Worm (Caenorhabditis elegans) whole organism, young adult: ENCODE measurements around the gene C28H8.7.

Experiments
- B0336.3 ChIP-seq: fragments of 200-800 bp; sonication (Bioruptor generic); IDR thresholded peaks from 2 replicates; pipeline ENCODE4 v1.3.6; 2022; ENCODE audit warnings: missing genetic modification characterization, missing compliant biosample characterization
- D2030.7 ChIP-seq: fragments of 200-800 bp; sonication (Bioruptor generic); IDR thresholded peaks from 2 replicates; pipeline ENCODE4 v1.3.6; 2022; ENCODE audit warnings: missing genetic modification reagents, missing genetic modification characterization, missing compliant biosample characterization
- F33H1.4 ChIP-seq: fragments of 200-800 bp; sonication (Bioruptor generic); IDR thresholded peaks from 2 replicates; pipeline ENCODE4 v1.3.6; 2022; ENCODE audit warnings: missing genetic modification reagents, missing genetic modification characterization, missing compliant biosample characterization
- F39B2.1 ChIP-seq: fragments of 200-800 bp; sonication (Bioruptor generic); IDR thresholded peaks from 2 replicates; pipeline ENCODE4 v1.3.6; 2022; ENCODE audit warnings: missing genetic modification reagents, missing genetic modification characterization, missing compliant biosample characterization
- F52B5.7 ChIP-seq: sonication (generic microtip); optimal IDR thresholded peaks from 2 replicates; lab custom pipeline; 2016; ENCODE audit warnings: mild to moderate bottlenecking, missing genetic modification characterization, missing compliant biosample characterization
- K12H6.12 ChIP-seq: fragments of 200-800 bp; sonication (Bioruptor generic); optimal IDR thresholded peaks from 2 replicates; lab custom pipeline; 2018; ENCODE audit warnings: mild to moderate bottlenecking, missing genetic modification characterization, missing compliant biosample characterization
- Y67H2A.10 ChIP-seq: fragments of 200-800 bp; sonication (Bioruptor generic); conservative IDR thresholded peaks from 2 replicates; pipeline ENCODE4 v1.3.6; 2022; ENCODE audit warnings: missing genetic modification reagents, missing genetic modification characterization, missing compliant biosample characterization
- Y79H2A.3 ChIP-seq: fragments of 200-800 bp; sonication (Bioruptor generic); conservative IDR thresholded peaks from 2 replicates; pipeline ENCODE4 v1.3.6; 2022; ENCODE audit warnings: missing genetic modification reagents, missing genetic modification characterization, missing compliant biosample characterization
- ama-1 ChIP-seq, 3 experiments: fragments of 150-350 bp in 1 of 3; sonication (generic microtip) in 2 of 3; optimal IDR thresholded peaks; 2 replicates each; lab custom pipeline; 2014 to 2018; ENCODE audit warnings: missing biosample characterization in 2 of 3, missing genetic modification characterization in 2 of 3, missing genetic modification reagents in 2 of 3
- aptf-2 ChIP-seq: fragments of 200-800 bp; sonication (Bioruptor generic); conservative IDR thresholded peaks from 2 replicates; pipeline ENCODE4 v1.3.6; 2022; ENCODE audit warnings: missing genetic modification reagents, missing genetic modification characterization, missing compliant biosample characterization
- atf-7 ChIP-seq: sonication (generic microtip); optimal IDR thresholded peaks from 2 replicates; lab custom pipeline; 2017; ENCODE audit warnings: mild to moderate bottlenecking, missing genetic modification characterization, missing compliant biosample characterization
- attf-6 ChIP-seq: fragments of 200-800 bp; sonication (Bioruptor generic); IDR thresholded peaks from 2 replicates; pipeline ENCODE4 v1.3.6; 2022; ENCODE audit warnings: missing genetic modification reagents, missing genetic modification characterization, missing compliant biosample characterization
- ccch-3 ChIP-seq: fragments of 200-800 bp; sonication (Bioruptor generic); optimal IDR thresholded peaks from 2 replicates; lab custom pipeline; 2018; ENCODE audit warnings: mild to moderate bottlenecking, missing genetic modification characterization, missing compliant biosample characterization
- cebp-1 ChIP-seq, 2 experiments: fragments of 200-800 bp in 1 of 2; sonication (Bioruptor generic) in 1 of 2; sonication (generic microtip) in 1 of 2; IDR thresholded peaks in 1 of 2; optimal IDR thresholded peaks in 1 of 2; 2 replicates each; pipeline versions ENCODE4 v1.3.6 to Lab custom; 2017 to 2022; ENCODE audit warnings: missing compliant biosample characterization in 2 of 2, missing genetic modification characterization in 2 of 2, mild to moderate bottlenecking in 1 of 2, missing genetic modification reagents in 1 of 2, moderate library complexity in 1 of 2
- ceh-100 ChIP-seq: fragments of 200-800 bp; sonication (Bioruptor generic); IDR thresholded peaks from 2 replicates; pipeline ENCODE4 v1.3.6; 2022; ENCODE audit warnings: missing genetic modification reagents, missing genetic modification characterization, missing compliant biosample characterization
- ceh-27 ChIP-seq: fragments of 200-800 bp; sonication (Bioruptor generic); optimal IDR thresholded peaks from 2 replicates; lab custom pipeline; 2018; ENCODE audit warnings: mild to moderate bottlenecking, missing genetic modification characterization, moderate library complexity, missing compliant biosample characterization
- ceh-40 ChIP-seq: fragments of 200-800 bp; sonication (Bioruptor generic); IDR thresholded peaks from 2 replicates; pipeline ENCODE4 v1.3.6; 2022; ENCODE audit warnings: missing genetic modification characterization, missing compliant biosample characterization
- ceh-58 ChIP-seq: fragments of 200-800 bp; sonication (Bioruptor generic); IDR thresholded peaks from 2 replicates; pipeline ENCODE4 v1.3.6; 2022; ENCODE audit warnings: missing genetic modification characterization, missing compliant biosample characterization
- die-1 ChIP-seq: sonication (generic microtip); optimal IDR thresholded peaks from 2 replicates; lab custom pipeline; 2016; ENCODE audit warnings: missing genotype, mild to moderate bottlenecking, missing genetic modification characterization, missing compliant biosample characterization
- dpff-1 ChIP-seq: sonication (generic microtip); optimal IDR thresholded peaks from 2 replicates; lab custom pipeline; 2017; ENCODE audit warnings: mild to moderate bottlenecking, missing genetic modification characterization, missing compliant biosample characterization
- efl-1 ChIP-seq: fragments of 150-350 bp; optimal IDR thresholded peaks from 2 replicates; lab custom pipeline; 2014; ENCODE audit warnings: missing biosample characterization, missing genetic modification reagents, missing genetic modification characterization
- egl-44 ChIP-seq: fragments of 200-800 bp; sonication (Bioruptor generic); IDR thresholded peaks from 2 replicates; pipeline ENCODE4 v1.3.6; 2022; ENCODE audit warnings: missing genetic modification reagents, missing genetic modification characterization, missing compliant biosample characterization
- egrh-3 ChIP-seq: fragments of 200-800 bp; sonication (Bioruptor generic); IDR thresholded peaks from 2 replicates; pipeline ENCODE4 v1.3.6; 2022; ENCODE audit warnings: missing genetic modification reagents, missing genetic modification characterization, missing compliant biosample characterization
- ekl-4 ChIP-seq: fragments of 200-800 bp; sonication (Bioruptor generic); IDR thresholded peaks from 2 replicates; pipeline ENCODE4 v1.3.6; 2022; ENCODE audit warnings: missing genetic modification reagents, missing genetic modification characterization, missing compliant biosample characterization
- ets-4 ChIP-seq: fragments of 200-800 bp; sonication (Bioruptor generic); optimal IDR thresholded peaks from 2 replicates; lab custom pipeline; 2018; ENCODE audit warnings: mild to moderate bottlenecking, missing genetic modification characterization, missing compliant biosample characterization
- him-1 ChIP-seq: sonication (generic microtip); optimal IDR thresholded peaks from 2 replicates; lab custom pipeline; 2016; ENCODE audit warnings: missing genotype, missing genetic modification reagents, missing genetic modification characterization, missing compliant biosample characterization
- hmg-20 ChIP-seq: fragments of 200-800 bp; sonication (Bioruptor generic); IDR thresholded peaks from 2 replicates; pipeline ENCODE4 v1.3.6; 2022; ENCODE audit warnings: missing genetic modification reagents, missing genetic modification characterization, missing compliant biosample characterization
- hsf-1 ChIP-seq: fragments of 200-800 bp; sonication (Bioruptor generic); IDR thresholded peaks from 2 replicates; pipeline ENCODE4 v1.3.6; 2022; ENCODE audit warnings: missing genetic modification reagents, missing genetic modification characterization, missing compliant biosample characterization
- let-607 ChIP-seq, 2 experiments: fragments of 200-800 bp in 1 of 2; sonication (Bioruptor generic) in 1 of 2; sonication (generic microtip) in 1 of 2; optimal IDR thresholded peaks; 2 replicates each; lab custom pipeline; 2016 to 2018; ENCODE audit warnings: mild to moderate bottlenecking in 2 of 2, missing compliant biosample characterization in 2 of 2, missing genetic modification characterization in 2 of 2, moderate library complexity in 2 of 2, missing genotype in 1 of 2
- lsy-27 ChIP-seq: sonication (generic microtip); optimal IDR thresholded peaks from 2 replicates; lab custom pipeline; 2017; ENCODE audit warnings: missing genetic modification characterization, mild to moderate bottlenecking, missing compliant biosample characterization, antibody characterized with exemption, missing genotype, borderline replicate concordance; ENCODE audit not compliant: insufficient read depth
- madf-3 ChIP-seq: fragments of 200-800 bp; sonication (Bioruptor generic); IDR thresholded peaks from 2 replicates; pipeline ENCODE4 v1.3.6; 2022; ENCODE audit warnings: missing genetic modification reagents, missing genetic modification characterization, missing compliant biosample characterization
- madf-6 ChIP-seq: fragments of 200-800 bp; sonication (Bioruptor generic); IDR thresholded peaks from 2 replicates; pipeline ENCODE4 v1.3.6; 2022; ENCODE audit warnings: missing genetic modification reagents, missing genetic modification characterization, missing compliant biosample characterization
- madf-8 ChIP-seq: fragments of 200-800 bp; sonication (Bioruptor generic); conservative IDR thresholded peaks from 2 replicates; pipeline ENCODE4 v1.3.6; 2022; ENCODE audit warnings: missing genetic modification reagents, missing genetic modification characterization, missing compliant biosample characterization
- mes-4 ChIP-seq: sonication (generic microtip); optimal IDR thresholded peaks from 2 replicates; lab custom pipeline; 2016; ENCODE audit warnings: missing genotype, missing genetic modification characterization, missing compliant biosample characterization
- mxl-1 ChIP-seq: sonication (generic microtip); optimal IDR thresholded peaks from 2 replicates; lab custom pipeline; 2016; ENCODE audit warnings: missing genetic modification characterization, missing compliant biosample characterization
- nfya-1 ChIP-seq: sonication (generic microtip); optimal IDR thresholded peaks from 2 replicates; lab custom pipeline; 2017; ENCODE audit warnings: antibody characterized with exemption, missing compliant biosample characterization, missing genetic modification characterization, borderline replicate concordance; ENCODE audit not compliant: insufficient read depth
- nfyb-1 ChIP-seq: fragments of 200-800 bp; sonication (Bioruptor generic); IDR thresholded peaks from 2 replicates; pipeline ENCODE4 v1.3.6; 2022; ENCODE audit warnings: missing genetic modification reagents, missing genetic modification characterization, missing compliant biosample characterization
- nhr-120 ChIP-seq: fragments of 200-800 bp; sonication (Bioruptor generic); IDR thresholded peaks from 2 replicates; pipeline ENCODE4 v1.3.6; 2022; ENCODE audit warnings: missing genetic modification characterization, missing compliant biosample characterization
- nhr-80 ChIP-seq: sonication (generic microtip); optimal IDR thresholded peaks from 2 replicates; lab custom pipeline; 2016; ENCODE audit warnings: missing genetic modification characterization, missing compliant biosample characterization
- pbrm-1 ChIP-seq: fragments of 200-800 bp; sonication (Bioruptor generic); IDR thresholded peaks from 2 replicates; pipeline ENCODE4 v1.3.6; 2022; ENCODE audit warnings: missing genetic modification reagents, missing genetic modification characterization, missing compliant biosample characterization
- pha-4 ChIP-seq: fragments of 150-350 bp; sonication (generic microtip); optimal IDR thresholded peaks from 2 replicates; lab custom pipeline; 2014; ENCODE audit warnings: missing biosample characterization, missing genetic modification reagents, missing genetic modification characterization
- rec-8 ChIP-seq, 2 experiments: sonication (generic microtip); optimal IDR thresholded peaks; 2 replicates each; lab custom pipeline; 2016; ENCODE audit warnings: mild to moderate bottlenecking in 2 of 2, missing genetic modification characterization in 2 of 2, missing genetic modification reagents in 2 of 2, missing genotype in 2 of 2, missing biosample characterization in 1 of 2, missing compliant biosample characterization in 1 of 2, moderate library complexity in 1 of 2
- snpc-3.4 ChIP-seq: sonication (generic microtip); optimal IDR thresholded peaks from 2 replicates; lab custom pipeline; 2017; ENCODE audit warnings: missing genetic modification characterization, mild to moderate bottlenecking, missing compliant biosample characterization, antibody characterized with exemption, moderate library complexity, missing genotype, missing genetic modification reagents
- sptf-2 ChIP-seq: fragments of 200-800 bp; sonication (Bioruptor generic); optimal IDR thresholded peaks from 2 replicates; lab custom pipeline; 2018; ENCODE audit warnings: mild to moderate bottlenecking, missing genetic modification characterization, missing compliant biosample characterization
- tlf-1 ChIP-seq: fragments of 200-800 bp; sonication (Bioruptor generic); optimal IDR thresholded peaks from 2 replicates; lab custom pipeline; 2018; ENCODE audit warnings: mild to moderate bottlenecking, missing genetic modification characterization, missing compliant biosample characterization
- unc-130 ChIP-seq: sonication (generic microtip); optimal IDR thresholded peaks from 2 replicates; lab custom pipeline; 2016; ENCODE audit warnings: missing genetic modification reagents, missing genetic modification characterization, missing compliant biosample characterization
- ztf-25 ChIP-seq: fragments of 200-800 bp; sonication (Bioruptor generic); IDR thresholded peaks from 2 replicates; pipeline ENCODE4 v1.3.6; 2022; ENCODE audit warnings: missing genetic modification reagents, missing genetic modification characterization, missing compliant biosample characterization
- ztf-6 ChIP-seq: fragments of 200-800 bp; sonication (Bioruptor generic); IDR thresholded peaks from 2 replicates; pipeline ENCODE4 v1.3.6; 2022; ENCODE audit warnings: missing genetic modification reagents, missing genetic modification characterization, missing compliant biosample characterization

Gene C28H8.7

ce11 chrIII:5882284-5882683, 4.5 kb downstream of the C28H8.7 start (continued):
- no peak for TF ChIP-seq sptf-2 (GFP tag; lab: Kevin White, UChicago)
- no peak for TF ChIP-seq ceh-58 (GFP tag; lab: Robert Waterston, UW)
- no peak for TF ChIP-seq D2030.7 (GFP tag; lab: Robert Waterston, UW)
- 0 out of 2 replicates have a peak, but pooled peaks have one; percentile 55 for TF ChIP-seq madf-3 (GFP tag; lab: Robert Waterston, UW)
- TF ChIP-seq madf-6 (GFP tag; lab: Robert Waterston, UW), result peak; percentile 57; the same call in 1 of the 2 replicates
- TF ChIP-seq mes-4 (tag; lab: Kevin White, UChicago), result no peak
- no peak for TF ChIP-seq Y67H2A.10
- no peak for TF ChIP-seq pha-4 (tag; lab: Kevin White, UChicago)
- no peak for TF ChIP-seq snpc-3.4
- TF ChIP-seq aptf-2 (GFP tag; lab: Robert Waterston, UW), result no peak
- TF ChIP-seq ccch-3 (GFP tag; lab: Kevin White, UChicago), result no peak
- no peak for TF ChIP-seq egrh-3 (GFP tag; lab: Robert Waterston, UW)
- TF ChIP-seq egl-44, result no peak
- TF ChIP-seq dpff-1 (tag; lab: Kevin White, UChicago), result no peak
- no peak for TF ChIP-seq mxl-1
- no peak for TF ChIP-seq cebp-1 (GFP tag; IDR thresholded peaks at IDR 0.05; lab: Robert Waterston, UW)
- TF ChIP-seq cebp-1 (tag; optimal IDR thresholded peaks at IDR 0.05; lab: Kevin White, UChicago), result no peak
- TF ChIP-seq K12H6.12, result no peak
- no peak for TF ChIP-seq nfya-1 (tag; lab: Kevin White, UChicago)
- TF ChIP-seq ets-4 (GFP tag; lab: Kevin White, UChicago), result no peak
- no peak for TF ChIP-seq hmg-20 (GFP tag; lab: Robert Waterston, UW)
- no peak for TF ChIP-seq ceh-100 (GFP tag; lab: Robert Waterston, UW)
- no peak for TF ChIP-seq lsy-27
- TF ChIP-seq atf-7 (tag; lab: Kevin White, UChicago), result no peak
- no peak for TF ChIP-seq let-607 (tag; optimal IDR thresholded peaks at IDR 0.05; lab: Kevin White, UChicago)
- no peak for TF ChIP-seq ama-1 (optimal IDR thresholded peaks at IDR 0.05; lab: Kevin White, UChicago)
- no peak for TF ChIP-seq ama-1 (GFP tag; optimal IDR thresholded peaks at IDR 0.05; lab: Kevin White, UChicago)
- TF ChIP-seq ztf-6 (GFP tag; lab: Robert Waterston, UW), result no peak
- no peak for TF ChIP-seq ztf-25
- TF ChIP-seq tlf-1 (GFP tag; lab: Kevin White, UChicago), result no peak
- TF ChIP-seq Y79H2A.3, result no peak
- no peak for TF ChIP-seq rec-8 (tag; optimal IDR thresholded peaks at IDR 0.05; lab: Kevin White, UChicago)
- no peak for TF ChIP-seq F33H1.4
- TF ChIP-seq ekl-4 (GFP tag; lab: Robert Waterston, UW), result 0 out of 2 replicates have a peak, but pooled peaks have one; percentile 28
- no peak for TF ChIP-seq unc-130 (GFP tag; lab: Kevin White, UChicago)
- peak; percentile 14 for TF ChIP-seq F52B5.7
- no peak for TF ChIP-seq die-1 (tag; lab: Kevin White, UChicago)
- TF ChIP-seq nfyb-1 (GFP tag; lab: Robert Waterston, UW), result no peak
- TF ChIP-seq nhr-80 (tag; lab: Kevin White, UChicago), result no peak
- no peak for TF ChIP-seq efl-1 (GFP tag; lab: Kevin White, UChicago)
- no peak for TF ChIP-seq madf-8 (GFP tag; lab: Robert Waterston, UW)
- TF ChIP-seq ceh-27, result no peak
- TF ChIP-seq B0336.3, result no peak
- 0 out of 2 replicates have a peak, but pooled peaks have one; percentile 50 for TF ChIP-seq hsf-1 (GFP tag; lab: Robert Waterston, UW)
- TF ChIP-seq him-1, result peak; percentile 25
- no peak for TF ChIP-seq attf-6 (GFP tag; lab: Robert Waterston, UW)
- TF ChIP-seq ceh-40, result no peak
- no peak for TF ChIP-seq nhr-120 (GFP tag; lab: Robert Waterston, UW)
- TF ChIP-seq F39B2.1, result no peak
- 0 out of 2 replicates have a peak, but pooled peaks have one; percentile 34 for TF ChIP-seq pbrm-1 (GFP tag; lab: Robert Waterston, UW)
